Fruit fly (Drosophila melanogaster): ENCODE results near the gene lsn.

The lsn gene

DNA sequence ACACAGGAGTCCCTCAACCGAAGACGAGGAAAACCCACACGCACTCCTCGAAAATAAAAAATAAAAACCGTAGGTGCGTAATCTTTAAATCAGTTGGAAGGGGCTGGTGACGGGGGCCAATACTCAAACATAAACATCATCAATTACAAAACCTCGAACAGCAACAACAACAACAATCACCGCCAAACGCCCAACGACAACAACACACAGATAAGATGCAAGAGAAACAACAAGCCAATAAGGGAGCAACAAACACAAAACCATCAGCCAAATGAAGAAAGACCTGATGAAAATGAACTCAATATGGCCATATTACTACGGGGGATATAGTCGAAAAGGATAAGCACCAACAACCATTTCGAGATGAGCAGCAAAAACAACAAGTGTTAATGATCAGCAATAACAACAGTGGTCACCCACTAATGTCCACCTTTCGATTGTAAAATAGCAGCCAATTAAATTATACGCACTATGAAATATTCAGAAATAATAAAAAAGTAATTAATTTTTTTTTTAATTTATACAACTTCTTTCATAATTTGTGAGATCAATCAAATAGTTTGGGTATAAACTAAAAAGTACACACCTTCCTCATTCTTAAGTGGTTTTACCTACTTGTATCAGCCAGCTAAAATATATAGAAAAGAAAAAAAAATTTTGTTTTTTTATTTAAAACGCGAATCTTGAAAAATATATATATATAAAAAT is 41.1 kb upstream of the lsn start (continued):
- no peak for TF ChIP-seq CG3838 (GFP tag; optimal IDR thresholded peaks at IDR 0.05)
- no peak for TF ChIP-seq trh (GFP tag; optimal IDR thresholded peaks at IDR 0.05)
- no peak for TF ChIP-seq CG17328 (GFP tag; IDR thresholded peaks at IDR 0.05)
- no peak for TF ChIP-seq CG1529 (GFP tag; optimal IDR thresholded peaks at IDR 0.05)
- no peak for TF ChIP-seq Bdp1 (GFP tag; optimal IDR thresholded peaks at IDR 0.05)
- TF ChIP-seq emc (GFP tag; optimal IDR thresholded peaks at IDR 0.05) = no peak
- peak; percentile 85 for TF ChIP-seq grau (tag; optimal IDR thresholded peaks at IDR 0.05)
- no peak for TF ChIP-seq zen2 (GFP tag; IDR thresholded peaks at IDR 0.05; ENCODE audit: partially characterized antibody)
- no peak for TF ChIP-seq ro (GFP tag; IDR thresholded peaks at IDR 0.05)
- no peak for TF ChIP-seq Deaf1 (tag; optimal IDR thresholded peaks at IDR 0.05)
- TF ChIP-seq unc-4 (GFP tag; IDR thresholded peaks at IDR 0.05; ENCODE audit: partially characterized antibody) = no peak
- peak; percentile 63 for TF ChIP-seq Sox100B (GFP tag; optimal IDR thresholded peaks at IDR 0.05)
- TF ChIP-seq CG11504 (tag; optimal IDR thresholded peaks at IDR 0.05) = peak; percentile 70
- TF ChIP-seq ash1 (GFP tag; optimal IDR thresholded peaks at IDR 0.05) = no peak
- no peak for TF ChIP-seq pzg (GFP tag; optimal IDR thresholded peaks at IDR 0.05)
- no peak for TF ChIP-seq CG12219 (GFP tag; optimal IDR thresholded peaks at IDR 0.05)
- TF ChIP-seq Oaz (GFP tag; IDR thresholded peaks at IDR 0.05) = no peak
- no peak for TF ChIP-seq sna (GFP tag; IDR thresholded peaks at IDR 0.05; ENCODE audit: partially characterized antibody)
- TF ChIP-seq CG14441 (GFP tag; IDR thresholded peaks at IDR 0.05) = no peak
- TF ChIP-seq ERR (GFP tag; optimal IDR thresholded peaks at IDR 0.05) = no peak
- peak; percentile 71 for TF ChIP-seq phol (tag; optimal IDR thresholded peaks at IDR 0.05)
- TF ChIP-seq Max (GFP tag; optimal IDR thresholded peaks at IDR 0.05) = no peak
- no peak for TF ChIP-seq Six4 (GFP tag; optimal IDR thresholded peaks at IDR 0.05)
- no peak for TF ChIP-seq HHEX (GFP tag; optimal IDR thresholded peaks at IDR 0.05)
- TF ChIP-seq CG11456 (GFP tag; IDR thresholded peaks at IDR 0.05) = no peak
- no peak for TF ChIP-seq CG2202 (tag; optimal IDR thresholded peaks at IDR 0.05)
- no peak for TF ChIP-seq fd64A (GFP tag; optimal IDR thresholded peaks at IDR 0.05)
- no peak for TF ChIP-seq CG4328 (GFP tag; optimal IDR thresholded peaks at IDR 0.05)
- no peak for TF ChIP-seq dpn (GFP tag; optimal IDR thresholded peaks at IDR 0.05)
- TF ChIP-seq CG17385 (GFP tag; optimal IDR thresholded peaks at IDR 0.05) = peak; percentile 6
- peak; percentile 7 for TF ChIP-seq CG13775 (GFP tag; optimal IDR thresholded peaks at IDR 0.05)
- TF ChIP-seq CG32772 (GFP tag; IDR thresholded peaks at IDR 0.05) = no peak
- no peak for TF ChIP-seq CG2875 (GFP tag; optimal IDR thresholded peaks at IDR 0.05)
- no peak for TF ChIP-seq Poxn (GFP tag; IDR thresholded peaks at IDR 0.05)
- TF ChIP-seq CG9437 (GFP tag; optimal IDR thresholded peaks at IDR 0.05) = no peak
- TF ChIP-seq dm (GFP tag; optimal IDR thresholded peaks at IDR 0.05) = no peak
- peak; percentile 51 for TF ChIP-seq kni (GFP tag; optimal IDR thresholded peaks at IDR 0.05)
- TF ChIP-seq amos (GFP tag; IDR thresholded peaks at IDR 0.05; ENCODE audit: partially characterized antibody) = no peak
- no peak for TF ChIP-seq CG10147 (GFP tag; optimal IDR thresholded peaks at IDR 0.05)
- TF ChIP-seq wek (GFP tag; optimal IDR thresholded peaks at IDR 0.05) = no peak
- no peak for TF ChIP-seq chm (GFP tag; IDR thresholded peaks at IDR 0.05)
- no peak for TF ChIP-seq CG9932 (GFP tag; IDR thresholded peaks at IDR 0.05)
- TF ChIP-seq CG13424 (tag; optimal IDR thresholded peaks at IDR 0.05) = peak; percentile 15
- TF ChIP-seq D (optimal IDR thresholded peaks at IDR 0.05) = no peak
- TF ChIP-seq D (GFP tag; optimal IDR thresholded peaks at IDR 0.05) = peak; percentile 49
- TF ChIP-seq CG12236 (GFP tag; optimal IDR thresholded peaks at IDR 0.05) = no peak
- no peak for TF ChIP-seq ranshi (GFP tag; IDR thresholded peaks at IDR 0.05)
- TF ChIP-seq CG12942 (GFP tag; optimal IDR thresholded peaks at IDR 0.05) = no peak
- TF ChIP-seq ftz-f1 (GFP tag; optimal IDR thresholded peaks at IDR 0.05) = no peak
- TF ChIP-seq Gsc (GFP tag; IDR thresholded peaks at IDR 0.05) = no peak
- no peak for TF ChIP-seq Spps (tag; optimal IDR thresholded peaks at IDR 0.05)
